3 worm cellular contexts compared by ENCODE assay signal in the genomic region with DNA sequence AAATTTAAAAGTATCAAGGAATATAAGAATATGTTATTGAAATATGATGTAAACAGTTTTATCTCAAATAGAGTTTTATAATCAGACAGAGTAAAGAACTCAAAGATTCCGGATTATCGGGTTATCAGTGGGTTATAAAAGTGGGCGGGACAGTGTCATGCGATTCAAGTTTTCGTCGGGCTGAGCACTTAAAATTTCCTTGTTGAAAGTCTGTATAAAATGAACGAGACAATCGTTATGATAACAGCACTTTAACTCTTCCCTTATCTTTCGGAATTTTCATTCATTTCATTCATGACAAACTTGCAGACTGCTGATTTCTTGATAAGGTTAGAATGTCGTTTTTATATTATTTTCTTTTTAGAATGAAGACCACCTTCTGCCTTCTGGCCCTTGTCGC.
TF ChIP-seq lines count a peak whose summit lies in the region.

A gene (plus strand): TSS at position 365 of the 400 bp plus-strand sequence.

TF ChIP-seq in whole organism, L1 larva, 84 proteins besides CTCF, POLR2A, EP300 and RAD21 (continued from another document):
- TF ChIP-seq lin-35 (GFP tag; optimal IDR thresholded peaks at IDR 0.05; lab: Kevin White, UChicago) = peak in 1 of 2 experiments; percentile 41
- TF ChIP-seq nhr-85 (tag; lab: Kevin White, UChicago) = no peak
- TF ChIP-seq mab-9 (GFP tag; IDR thresholded peaks at IDR 0.05; lab: Robert Waterston, UW) = no peak

TF ChIP-seq in whole organism, L2 larva, 48 proteins besides CTCF, POLR2A, EP300 and RAD21 (continued from another document):
- TF ChIP-seq unc-62 (GFP tag; optimal IDR thresholded peaks at IDR 0.05; lab: Kevin White, UChicago) (no peak), fos-1 (tag; optimal IDR thresholded peaks at IDR 0.05; lab: Kevin White, UChicago) (peak; percentile 78)

TF ChIP-seq in whole organism, L4 larva, 104 proteins besides CTCF, POLR2A, EP300 and RAD21 (continued from another document):
- TF ChIP-seq nhr-41 (GFP tag; IDR thresholded peaks at IDR 0.05; lab: Robert Waterston, UW) (no peak), php-3 (GFP tag; IDR thresholded peaks at IDR 0.05; lab: Robert Waterston, UW) (peak; percentile 89), daf-16 (GFP tag; optimal IDR thresholded peaks at IDR 0.05; lab: Kevin White, UChicago) (peak in 1 of 2 experiments; percentile 55), daf-16 (tag; optimal IDR thresholded peaks at IDR 0.05; lab: Kevin White, UChicago) (peak; percentile 94), nhr-102 (tag; optimal IDR thresholded peaks at IDR 0.05; lab: Kevin White, UChicago) (peak; percentile 28), ztf-7 (tag; optimal IDR thresholded peaks at IDR 0.05; lab: Kevin White, UChicago) (no peak), tra-1 (GFP tag; IDR thresholded peaks at IDR 0.05; lab: Robert Waterston, UW) (0 out of 2 replicates have a peak, but pooled peaks have one; percentile 23), lin-1 (GFP tag; IDR thresholded peaks at IDR 0.05; lab: Robert Waterston, UW) (0 out of 2 replicates have a peak, but pooled peaks have one; percentile 38), R02D3.7 (tag; optimal IDR thresholded peaks at IDR 0.05; lab: Kevin White, UChicago) (no peak), nhr-28 (tag; optimal IDR thresholded peaks at IDR 0.05; lab: Kevin White, UChicago) (peak; percentile 48)
